Worm (Caenorhabditis elegans) whole organism, midembryonic: ENCODE results near the gene fust-1.

Source experiments
- T22C8.4 ChIP-seq: fragments of 200-800 bp; sonication (Bioruptor generic); IDR thresholded peaks from 2 replicates; pipeline ENCODE4 v1.3.6; 2022; ENCODE audit warnings: missing genetic modification characterization, missing compliant biosample characterization
- cog-1 ChIP-seq: sonication (generic microtip); optimal IDR thresholded peaks from 2 replicates; lab custom pipeline; 2016; ENCODE audit warnings: missing genetic modification characterization, missing compliant biosample characterization
- klf-2 ChIP-seq: fragments of 200-800 bp; sonication (Bioruptor generic); conservative IDR thresholded peaks from 2 replicates; pipeline ENCODE4 v1.3.6; 2022; ENCODE audit warnings: missing genetic modification reagents, missing genetic modification characterization, missing compliant biosample characterization
- med-1 ChIP-seq: sonication (generic microtip); optimal IDR thresholded peaks from 2 replicates; lab custom pipeline; 2017; ENCODE audit warnings: missing genetic modification characterization, mild to moderate bottlenecking, missing compliant biosample characterization, antibody characterized with exemption, missing genetic modification reagents; ENCODE audit not compliant: insufficient read depth
- ref-1 ChIP-seq: fragments of 200-800 bp; sonication (Bioruptor generic); conservative IDR thresholded peaks from 2 replicates; pipeline ENCODE4 v1.3.6; 2022; ENCODE audit warnings: missing genetic modification reagents, missing genetic modification characterization, missing compliant biosample characterization
- tab-1 ChIP-seq: fragments of 200-800 bp; sonication (Bioruptor generic); IDR thresholded peaks from 2 replicates; pipeline ENCODE4 v1.3.6; 2022; ENCODE audit warnings: missing genetic modification characterization, missing compliant biosample characterization
- ztf-23 ChIP-seq: fragments of 200-800 bp; sonication (Bioruptor generic); IDR thresholded peaks from 2 replicates; pipeline ENCODE4 v1.3.6; 2022; ENCODE audit warnings: missing genetic modification reagents, missing genetic modification characterization, missing compliant biosample characterization
- ztf-29 ChIP-seq: fragments of 200-800 bp; sonication (Bioruptor generic); IDR thresholded peaks from 2 replicates; pipeline ENCODE4 v1.3.6; 2022; ENCODE audit warnings: missing genetic modification reagents, missing genetic modification characterization, missing compliant biosample characterization

- TF ChIP-seq klf-2 (GFP tag; lab: Robert Waterston, UW) (no peak), ztf-23 (GFP tag; lab: Robert Waterston, UW) (no peak), cog-1 (tag; lab: Kevin White, UChicago) (no peak), T22C8.4 (GFP tag; lab: Robert Waterston, UW) (no peak), ztf-29 (no peak), ref-1 (GFP tag; lab: Robert Waterston, UW) (no peak), med-1 (GFP tag; lab: Kevin White, UChicago) (no peak), tab-1 (GFP tag; lab: Robert Waterston, UW) (no peak)
Measured at ce11 chrII:7166768-7167167, 14.4 kb downstream of the fust-1 start.
